Worm (Caenorhabditis elegans) whole organism, dauer: ENCODE measurements around the gene ephx-1.

Experiments used
- unc-62 ChIP-seq: sonication (generic microtip); optimal IDR thresholded peaks from 2 replicates; lab custom pipeline; 2017; ENCODE audit warnings: missing biosample characterization, missing genetic modification reagents, missing genetic modification characterization

ephx-1 gene

DNA sequence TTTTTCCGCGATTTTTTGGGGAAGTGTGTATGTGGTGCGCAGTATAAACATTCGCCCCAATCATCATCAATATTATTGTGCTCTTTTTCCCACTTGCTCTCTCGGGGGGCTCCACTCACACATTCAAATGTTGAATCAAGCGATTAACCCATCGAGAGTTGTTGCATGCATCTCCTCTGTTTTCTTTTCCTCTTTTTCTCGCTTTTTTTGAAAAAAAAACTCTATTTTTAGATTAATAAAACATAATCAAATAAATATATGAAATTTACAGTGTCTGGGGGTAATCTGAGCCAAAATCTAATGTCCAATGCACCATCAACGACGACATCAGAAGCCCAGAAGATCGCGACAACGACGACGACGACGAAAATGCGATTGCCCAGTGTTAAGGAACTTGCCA, at the start of gene ephx-1:
Gene ephx-1 (plus strand): TSS at position 301 of the 400 bp plus-strand sequence.
- TF ChIP-seq unc-62 (GFP tag; lab: Kevin White, UChicago), result no peak

DNA sequence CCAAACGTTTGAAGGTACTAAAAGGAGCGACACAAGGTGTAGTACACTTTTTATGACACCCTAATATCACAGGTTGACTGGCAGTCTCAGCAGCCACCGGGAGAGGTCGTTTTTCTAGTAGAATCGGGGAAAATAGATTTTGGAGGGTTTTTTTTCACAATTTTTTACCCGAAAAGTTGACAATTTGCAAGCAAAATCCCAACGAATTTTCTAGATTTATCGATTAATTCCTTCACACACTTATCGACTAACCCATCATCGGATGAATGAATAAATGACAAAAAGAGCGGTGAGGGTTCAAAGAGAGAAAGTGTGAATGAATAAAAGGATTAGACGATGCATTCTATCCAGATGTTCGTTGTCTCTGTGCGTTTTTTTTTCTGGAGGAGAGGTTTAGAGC, 48.8 kb upstream of the ephx-1 start:
- no peak for TF ChIP-seq unc-62 (GFP tag; lab: Kevin White, UChicago)

DNA sequence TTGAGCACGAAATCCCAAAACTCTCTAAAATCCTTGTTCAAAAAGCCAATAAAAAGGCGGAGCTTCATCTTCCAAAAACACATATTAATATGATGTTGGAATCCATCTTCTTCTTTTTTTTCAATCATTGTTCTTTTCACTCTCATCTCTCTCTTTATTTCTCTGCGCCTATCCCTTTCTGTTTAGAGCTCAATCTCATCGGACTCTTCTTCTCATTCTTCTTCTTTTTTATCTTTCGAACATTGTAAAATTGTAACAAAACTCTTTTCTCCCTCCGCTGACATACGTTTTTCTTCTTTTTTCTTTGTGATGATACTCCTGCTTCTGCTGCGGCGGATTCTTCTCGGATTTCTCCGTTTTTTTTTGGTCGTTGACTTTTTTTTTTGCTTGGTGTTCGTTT, 48.0 kb upstream of the ephx-1 start:
- no peak for TF ChIP-seq unc-62 (GFP tag; lab: Kevin White, UChicago)

DNA sequence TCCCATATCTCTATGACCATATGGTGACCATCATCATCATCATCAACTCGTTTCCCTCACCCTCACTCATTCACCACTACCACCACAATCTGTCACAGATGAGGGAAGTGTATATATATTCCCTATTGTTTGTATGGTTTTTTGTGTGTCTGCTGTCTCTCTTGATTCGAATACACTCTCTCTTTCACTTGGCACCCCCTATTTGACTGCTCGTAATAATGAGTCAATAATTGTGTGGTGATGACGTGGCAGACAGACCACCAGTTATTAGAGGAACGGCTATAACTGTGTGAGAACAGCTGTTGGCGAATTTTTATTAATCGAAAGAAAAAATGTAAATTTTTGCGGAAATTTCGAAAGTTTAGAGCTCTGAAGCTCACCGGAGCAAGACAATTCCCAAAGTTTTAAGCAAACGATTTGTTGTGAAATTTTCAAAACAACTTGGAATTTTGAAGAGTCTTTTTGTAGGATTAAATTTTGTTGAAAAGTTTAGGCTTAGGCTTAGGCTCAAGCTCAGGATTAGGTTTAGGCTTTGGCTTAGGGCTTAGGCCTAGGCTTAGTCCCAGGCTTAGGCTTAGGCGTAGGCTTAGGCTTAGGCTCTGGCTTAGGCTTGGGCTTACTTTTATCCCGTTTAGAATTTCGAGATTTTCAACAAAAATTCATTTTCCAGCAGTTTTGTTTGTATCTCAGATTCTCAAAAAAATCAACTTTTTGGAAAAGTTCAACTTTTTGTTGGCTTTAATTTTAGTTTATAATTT, 47.1 kb upstream of the ephx-1 start:
- no peak for TF ChIP-seq unc-62 (GFP tag; lab: Kevin White, UChicago)

DNA sequence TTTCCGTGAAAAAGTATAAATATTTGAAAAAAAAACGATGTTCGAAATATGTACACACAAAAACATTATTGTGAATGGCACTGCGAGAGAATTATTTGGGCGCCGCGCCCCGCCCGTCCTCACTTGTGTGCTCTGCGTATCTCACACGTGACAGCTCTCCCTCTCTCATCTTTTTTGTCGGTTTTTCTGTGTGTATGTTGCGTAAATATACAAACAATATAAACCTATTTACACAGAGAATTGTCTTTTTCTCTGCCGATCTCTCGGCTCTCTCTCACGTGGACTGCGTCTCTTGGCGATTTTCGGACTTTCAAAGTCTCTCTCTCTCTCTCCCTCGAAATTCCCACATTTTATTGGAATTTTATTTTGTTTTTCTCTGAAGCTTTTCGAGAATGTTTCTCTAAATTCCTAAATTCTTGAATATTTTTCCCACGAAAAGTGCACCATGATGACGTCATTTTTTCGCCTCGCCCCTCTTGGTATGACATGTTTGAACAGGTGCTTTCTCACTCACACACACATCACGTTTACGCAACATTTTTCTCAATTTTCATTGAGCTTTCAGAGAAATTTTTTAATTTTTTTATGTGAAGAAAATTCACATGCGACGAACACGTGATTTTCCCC, 45.9 kb upstream of the ephx-1 start:
- no peak for TF ChIP-seq unc-62 (GFP tag; lab: Kevin White, UChicago)

DNA sequence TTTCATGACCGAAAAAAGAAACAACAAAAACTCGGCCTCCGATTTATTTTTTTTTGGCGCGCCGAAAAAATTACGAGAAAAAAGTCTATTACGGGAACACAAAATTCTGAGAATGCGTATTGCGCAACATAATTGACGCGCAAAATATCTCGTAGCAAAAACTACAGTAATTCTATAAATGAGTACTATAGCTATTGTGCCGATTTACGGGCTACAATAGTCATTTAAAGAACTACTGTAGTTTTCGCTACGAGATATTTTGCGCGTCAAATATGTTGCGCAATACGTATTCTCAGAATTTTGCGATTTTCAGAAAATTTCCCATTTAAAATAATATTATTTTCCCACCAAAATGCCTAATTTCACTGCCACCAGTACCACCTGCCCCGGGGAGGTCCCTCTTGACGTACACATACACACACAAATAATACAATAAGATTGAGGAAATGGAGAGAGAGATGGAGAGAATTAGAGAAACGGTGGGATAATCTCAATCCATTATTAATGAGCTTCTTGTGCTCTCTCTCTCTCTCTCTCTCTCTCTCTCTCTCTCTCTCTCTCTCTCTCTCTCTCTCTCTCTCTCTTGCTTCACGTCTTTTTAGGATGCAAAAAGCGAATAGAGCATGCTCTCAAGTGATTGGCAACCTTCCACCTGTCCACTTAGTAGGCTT, 45.1 kb upstream of the ephx-1 start:
- no peak for TF ChIP-seq unc-62 (GFP tag; lab: Kevin White, UChicago)

DNA sequence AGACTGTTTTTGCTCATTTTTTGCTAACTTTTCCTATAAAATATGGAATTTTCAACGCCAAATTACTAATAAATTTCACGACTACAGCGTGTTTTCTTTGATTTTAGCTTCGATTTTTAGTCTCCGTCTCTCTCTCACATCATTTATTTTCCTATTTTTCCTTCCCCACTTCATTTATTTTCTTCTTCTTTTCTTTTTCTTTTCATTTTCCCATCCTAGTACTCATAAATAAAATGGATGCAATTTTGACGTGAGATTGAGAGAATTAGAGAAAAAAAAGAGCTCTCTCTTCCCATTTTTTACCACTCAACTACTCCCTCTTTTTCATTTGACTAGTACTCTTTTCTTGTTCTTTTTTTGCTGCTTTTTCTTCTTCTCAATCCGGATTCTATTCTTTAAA, 44.4 kb upstream of the ephx-1 start:
- TF ChIP-seq unc-62 (GFP tag; lab: Kevin White, UChicago), result no peak

DNA sequence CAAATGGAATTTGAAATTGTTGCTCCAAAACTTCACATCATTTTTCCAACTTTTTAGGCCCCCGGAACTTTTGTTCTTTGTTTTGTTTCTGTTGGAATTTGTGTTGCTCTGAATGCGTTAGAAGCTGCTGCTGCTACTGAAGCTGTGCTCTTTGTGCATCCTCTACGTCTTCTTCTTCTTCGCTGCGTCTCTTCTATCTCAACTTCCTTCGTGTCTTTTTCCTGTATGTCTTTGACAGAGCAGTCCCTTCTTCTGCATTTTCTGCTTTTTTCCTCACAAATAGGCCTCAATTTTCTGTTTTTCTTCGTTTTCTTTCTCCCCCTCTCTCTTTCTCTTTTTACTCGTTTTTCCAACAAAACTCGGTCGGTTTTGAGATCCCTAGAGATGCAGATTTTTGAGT, 43.5 kb upstream of the ephx-1 start:
- TF ChIP-seq unc-62 (GFP tag; lab: Kevin White, UChicago), result no peak

DNA sequence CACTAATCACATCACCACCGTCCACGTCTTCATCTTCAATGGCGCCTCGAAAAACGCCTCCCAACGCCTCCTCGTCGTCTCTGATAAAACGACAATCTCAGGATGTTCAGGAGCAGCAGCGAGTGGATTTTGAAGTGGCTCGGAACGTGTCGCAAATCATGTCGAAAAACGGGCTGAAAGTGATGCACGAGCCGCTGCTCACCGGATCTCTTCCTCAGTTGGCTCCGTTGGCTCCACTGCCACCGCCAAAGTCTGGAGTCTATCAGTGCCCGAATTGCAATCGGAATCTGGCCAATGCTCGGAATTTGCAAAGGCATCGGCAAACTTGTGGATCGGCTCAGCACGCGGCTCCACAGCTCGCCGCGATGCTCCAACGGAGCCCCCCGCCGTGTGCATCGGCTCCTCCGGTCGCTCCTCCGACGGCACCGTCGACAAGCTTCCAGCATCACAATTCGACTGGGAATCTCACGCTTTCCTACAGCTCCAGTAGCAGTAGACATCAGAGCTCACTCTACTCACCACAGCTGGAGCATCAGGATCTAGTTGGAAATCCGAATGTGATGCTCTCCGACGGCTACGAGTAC, 40.3 kb upstream of the ephx-1 start:
- TF ChIP-seq unc-62 (GFP tag; lab: Kevin White, UChicago), result no peak

DNA sequence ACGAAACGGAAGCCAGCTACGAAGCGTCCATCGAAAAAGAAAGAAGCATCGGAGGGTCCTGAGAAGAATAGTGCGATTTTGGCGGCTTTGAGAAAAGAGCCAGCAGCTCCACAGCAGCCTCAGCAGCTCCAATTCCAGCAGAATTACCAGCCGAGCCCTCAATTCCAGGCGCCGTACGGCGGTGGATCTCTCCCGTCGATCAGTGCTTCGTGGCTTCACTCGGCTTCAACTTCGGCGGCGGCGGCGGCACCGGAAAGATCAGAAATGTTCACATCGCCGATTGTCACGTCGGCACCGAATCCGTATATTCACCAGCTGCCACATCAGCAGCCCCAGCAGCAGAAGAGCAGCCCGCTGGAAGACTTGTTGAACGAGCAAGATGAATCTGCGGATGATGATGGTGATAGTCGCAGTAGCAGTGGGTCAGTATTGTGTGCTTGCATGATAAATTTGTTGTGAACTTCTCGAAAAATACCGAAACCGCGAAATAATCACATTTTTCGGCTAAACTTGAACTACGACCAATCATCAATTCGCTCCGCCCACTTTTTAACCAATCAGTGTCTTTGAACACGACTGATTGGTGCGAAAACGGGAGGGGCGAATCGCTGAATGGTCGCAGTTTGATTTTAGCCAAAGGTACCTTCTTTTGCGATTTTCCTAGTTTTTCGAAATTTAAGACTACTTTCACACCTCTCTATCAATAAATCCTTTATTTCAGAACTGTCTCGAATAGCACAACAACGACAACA, 38.9 kb upstream of the ephx-1 start:
- TF ChIP-seq unc-62 (GFP tag; lab: Kevin White, UChicago), result no peak

DNA sequence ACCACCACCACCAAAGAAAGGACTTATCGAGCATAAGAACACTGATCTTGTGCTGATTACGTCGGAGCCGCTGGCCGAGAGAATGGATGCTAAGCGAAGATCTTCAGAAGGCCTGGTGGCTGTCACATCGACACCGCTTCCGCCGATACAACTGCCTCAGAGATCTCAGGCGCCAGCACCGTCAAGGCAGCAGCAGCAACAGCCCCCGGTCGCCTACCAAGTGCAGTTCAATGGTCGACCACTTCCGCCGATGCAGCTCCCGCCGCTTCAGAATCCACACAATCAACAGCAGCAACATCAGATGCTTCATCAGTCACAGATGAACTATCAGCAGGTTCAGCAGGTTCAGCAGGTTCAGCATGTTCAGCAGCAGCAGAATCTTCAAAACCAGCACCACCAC, 37.7 kb upstream of the ephx-1 start:
- no peak for TF ChIP-seq unc-62 (GFP tag; lab: Kevin White, UChicago)

DNA sequence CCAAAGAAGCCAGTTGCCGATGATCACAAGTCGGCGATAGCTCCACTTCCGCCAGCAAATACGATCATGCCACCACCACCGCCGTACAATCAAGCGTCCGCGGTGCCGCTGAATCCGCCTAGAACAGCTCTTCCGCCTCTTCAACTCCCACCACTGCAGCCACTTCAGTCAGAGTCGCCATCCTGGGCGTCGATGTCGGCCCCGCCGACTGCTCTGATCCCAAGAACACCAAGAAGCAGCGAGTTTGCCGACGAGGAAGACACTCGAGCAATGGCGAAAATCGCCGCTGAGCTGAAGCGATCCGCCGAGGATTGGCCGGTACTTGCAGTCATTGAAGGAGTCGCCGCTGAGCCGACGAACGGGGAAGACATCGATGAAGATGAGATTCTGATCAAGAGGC, 36.6 kb upstream of the ephx-1 start:
- no peak for TF ChIP-seq unc-62 (GFP tag; lab: Kevin White, UChicago)

DNA sequence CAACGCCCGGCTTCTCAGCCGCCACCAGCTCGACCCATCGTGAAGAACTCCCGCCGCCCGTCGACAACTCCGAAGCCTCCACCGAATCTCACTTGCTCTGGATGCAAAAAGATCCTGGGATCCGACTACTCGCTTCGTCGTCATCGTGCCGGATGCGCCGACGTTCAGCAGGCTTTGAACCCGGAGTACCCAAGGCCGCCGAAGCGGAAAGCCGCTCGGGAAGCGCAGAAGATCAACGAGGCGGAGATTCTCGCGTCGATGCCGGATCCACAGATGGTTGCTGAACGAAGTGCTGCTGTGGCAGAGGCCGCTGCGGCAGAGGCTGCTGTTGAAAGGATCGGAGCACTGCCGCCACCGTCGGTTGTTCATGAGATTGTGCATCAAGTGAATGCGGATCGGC, 35.9 kb upstream of the ephx-1 start:
- no peak for TF ChIP-seq unc-62 (GFP tag; lab: Kevin White, UChicago)

DNA sequence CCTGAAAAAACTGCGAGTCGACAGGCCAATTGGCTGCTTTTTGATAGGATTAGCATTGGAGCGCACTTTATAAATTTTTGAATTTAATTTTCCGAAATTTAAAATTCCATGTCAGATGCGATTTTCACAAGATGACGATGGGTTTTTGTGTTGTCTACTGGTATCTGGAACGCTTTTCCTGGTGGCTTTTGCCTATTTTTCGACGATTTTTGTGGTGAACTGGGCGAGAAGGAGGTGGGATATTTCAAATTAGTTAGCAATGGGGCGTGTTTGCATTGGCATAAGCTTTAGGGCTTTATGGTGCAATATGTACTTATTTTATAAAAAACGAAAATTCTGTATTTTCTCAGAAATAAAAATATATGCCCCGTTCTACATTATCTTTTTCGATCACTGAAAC, 32.6 kb upstream of the ephx-1 start, which contains the start of gene K10G6.9:
Gene K10G6.9 (plus strand): TSS at position 110 of the 400 bp plus-strand sequence.
- TF ChIP-seq unc-62 (GFP tag; lab: Kevin White, UChicago), result no peak

DNA sequence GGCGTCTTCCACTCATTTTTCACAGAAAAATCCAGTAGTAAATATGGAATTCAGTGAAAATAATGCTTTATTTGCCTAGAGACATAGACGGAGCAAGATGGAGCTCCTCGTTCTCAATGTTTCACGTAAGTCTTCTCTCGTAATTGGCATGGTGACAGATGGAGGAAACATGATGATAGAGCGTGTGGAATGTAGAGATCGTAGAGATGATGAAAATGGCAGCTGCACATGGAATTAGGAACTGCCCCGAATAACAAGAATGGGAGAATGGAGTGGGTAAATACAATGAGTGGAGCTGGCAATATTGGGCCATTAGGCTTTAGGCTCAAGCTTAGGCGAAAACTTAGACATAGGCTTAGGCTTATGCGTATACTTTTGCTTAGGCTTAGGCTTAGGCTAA, 29.8 kb upstream of the ephx-1 start, which contains the start of gene cank-26:
Gene cank-26 (minus strand): TSS at position 113 of the 400 bp plus-strand sequence.
- TF ChIP-seq unc-62 (GFP tag; lab: Kevin White, UChicago), result no peak
